Worm (Caenorhabditis elegans) whole organism, L1 larva: ENCODE results near the gene C50F7.6.

Experiments
- C04F5.9 ChIP-seq: sonication (generic microtip); optimal IDR thresholded peaks from 2 replicates; lab custom pipeline; 2016; ENCODE audit warnings: missing genetic modification characterization, missing compliant biosample characterization
- hlh-4 ChIP-seq: sonication (generic microtip); optimal IDR thresholded peaks from 2 replicates; lab custom pipeline; 2016; ENCODE audit warnings: mild to moderate bottlenecking, missing genetic modification characterization, missing compliant biosample characterization
- nhr-12 ChIP-seq: sonication (generic microtip); optimal IDR thresholded peaks from 2 replicates; lab custom pipeline; 2017; ENCODE audit warnings: missing biosample characterization, missing genetic modification characterization
- unc-86 ChIP-seq: sonication (generic microtip); optimal IDR thresholded peaks from 2 replicates; lab custom pipeline; 2016; ENCODE audit warnings: missing genetic modification characterization, missing compliant biosample characterization

DNA sequence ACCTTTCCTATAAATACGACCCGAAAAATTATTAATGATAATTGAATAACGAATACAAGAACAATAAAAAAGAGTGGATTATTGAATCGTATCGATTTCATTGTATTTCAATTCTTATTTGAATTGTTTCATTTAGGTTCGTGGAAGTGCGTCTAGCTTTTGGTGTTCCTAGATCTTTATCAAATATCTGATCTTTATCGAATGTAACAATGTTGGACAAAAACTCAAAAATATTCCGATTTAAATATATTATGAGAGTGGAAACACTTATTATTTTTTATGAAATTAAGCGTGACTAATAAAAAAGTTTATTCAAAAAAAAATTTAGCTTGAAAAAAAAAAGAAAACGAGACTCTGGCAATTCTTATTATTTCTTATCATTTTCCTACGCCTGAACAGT, 9.0 kb upstream of the C50F7.6 start, which contains the start of the genes C50F7.9 and C50F7.3:
- TF ChIP-seq unc-86 (no peak), C04F5.9 (tag; lab: Kevin White, UChicago) (no peak), nhr-12 (tag; lab: Kevin White, UChicago) (no peak), hlh-4 (tag; lab: Kevin White, UChicago) (no peak)
